Fruit fly (Drosophila melanogaster): ENCODE data around the gene E5.

DNA sequence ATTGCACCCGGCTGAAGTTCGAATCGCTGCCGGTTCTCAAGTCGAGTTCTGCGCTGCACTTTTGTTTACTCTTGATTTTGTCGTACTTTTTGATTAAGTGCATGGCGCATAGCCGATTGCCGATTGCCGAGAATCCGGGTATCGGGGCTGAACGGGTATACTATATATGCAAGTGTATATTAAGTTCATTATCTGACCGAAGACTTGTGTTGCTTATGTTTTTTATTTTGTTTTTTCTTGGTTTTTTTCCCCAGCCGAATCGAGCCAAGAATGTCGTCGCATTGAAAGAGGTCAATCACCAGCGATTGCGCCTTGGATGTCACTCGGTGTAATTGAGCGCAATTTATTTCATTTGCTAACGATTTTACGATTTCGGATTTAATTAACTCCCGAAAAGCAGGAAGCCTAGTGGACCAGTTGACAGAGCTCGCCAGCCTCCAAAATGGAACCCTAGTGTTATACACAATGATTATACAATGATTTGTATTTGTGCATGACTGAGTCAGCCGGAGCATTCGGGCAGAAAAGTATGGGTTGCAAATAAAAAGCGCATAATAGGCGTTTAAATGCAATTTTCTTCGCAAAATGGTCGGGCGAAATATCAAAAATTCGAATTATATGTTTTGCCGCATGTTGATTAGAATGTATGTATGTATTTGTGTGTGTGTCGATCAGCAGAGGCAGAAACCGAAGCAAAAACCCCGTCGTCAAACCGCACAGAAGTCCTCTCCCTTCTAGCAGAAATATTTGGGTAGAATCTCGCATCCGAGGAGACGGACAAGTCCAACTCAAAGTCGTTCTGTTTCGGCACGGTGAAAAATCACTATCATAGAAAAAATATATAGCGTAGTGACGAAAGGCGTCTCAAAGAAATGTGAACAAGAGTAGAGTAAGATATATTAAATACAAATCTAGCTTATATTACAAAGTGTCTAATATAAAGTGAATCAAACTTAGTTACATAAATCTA, 46.5 kb downstream of the E5 start, which contains the start of gene Mst87F:
- TF ChIP-seq insv (optimal IDR thresholded peaks at IDR 0.05) (no peak), Myc (optimal IDR thresholded peaks at IDR 0.05) (no peak), psq (optimal IDR thresholded peaks at IDR 0.05) (no peak), h (optimal IDR thresholded peaks at IDR 0.05) (no peak), ttk (optimal IDR thresholded peaks at IDR 0.05) (no peak), Sin3A (optimal IDR thresholded peaks at IDR 0.05) (no peak)
